Worm (Caenorhabditis elegans): ENCODE measurements around the gene dod-3.

Gene dod-3

ce11 chrV:2738174-2738573 is 7.3 kb upstream of the dod-3 start, which contains the start of gene srg-56:
Gene srg-56, minus strand, starts transcription at chrV:2738274.
- TF ChIP-seq elt-3 (tag; optimal IDR thresholded peaks at IDR 0.05): no peak
- no peak for TF ChIP-seq sptf-1 (tag; optimal IDR thresholded peaks at IDR 0.05)
- no peak for TF ChIP-seq unc-39 (tag; optimal IDR thresholded peaks at IDR 0.05)
- no peak for TF ChIP-seq flh-1 (GFP tag; optimal IDR thresholded peaks at IDR 0.05)
- no peak for TF ChIP-seq nhr-237 (tag; optimal IDR thresholded peaks at IDR 0.05)
- TF ChIP-seq lin-32 (GFP tag; optimal IDR thresholded peaks at IDR 0.05): no peak
- no peak for TF ChIP-seq nhr-28 (tag; optimal IDR thresholded peaks at IDR 0.05)
- TF ChIP-seq ztf-11 (tag; optimal IDR thresholded peaks at IDR 0.05): no peak

ce11 chrV:2734360-2734759 is 3.5 kb upstream of the dod-3 start, which contains the start of gene srg-57:
Gene srg-57, minus strand, starts transcription at chrV:2734460.
- no peak for TF ChIP-seq ceh-83 (GFP tag; optimal IDR thresholded peaks at IDR 0.05)
- TF ChIP-seq nhr-2 (tag; optimal IDR thresholded peaks at IDR 0.05): no peak
- TF ChIP-seq nhr-237 (tag; optimal IDR thresholded peaks at IDR 0.05): no peak
- TF ChIP-seq lin-32 (GFP tag; optimal IDR thresholded peaks at IDR 0.05): no peak
- no peak for TF ChIP-seq ham-2 (GFP tag; optimal IDR thresholded peaks at IDR 0.05)
- no peak for TF ChIP-seq M03D4.4 (tag; optimal IDR thresholded peaks at IDR 0.05)
- TF ChIP-seq blmp-1 (tag; optimal IDR thresholded peaks at IDR 0.05): no peak
- no peak for TF ChIP-seq nhr-28 (tag; optimal IDR thresholded peaks at IDR 0.05)
- TF ChIP-seq bed-3 (GFP tag; optimal IDR thresholded peaks at IDR 0.05): no peak
- TF ChIP-seq mls-2 (tag; optimal IDR thresholded peaks at IDR 0.05): no peak
- no peak for TF ChIP-seq hlh-1 (tag; optimal IDR thresholded peaks at IDR 0.05)
- no peak for TF ChIP-seq lin-13 (tag; optimal IDR thresholded peaks at IDR 0.05)
- TF ChIP-seq cnd-1 (tag; optimal IDR thresholded peaks at IDR 0.05): no peak
- TF ChIP-seq elt-1 (tag; optimal IDR thresholded peaks at IDR 0.05; ENCODE audit: borderline replicate concordance, insufficient read depth): no peak
- no peak for TF ChIP-seq ceh-39 (tag; optimal IDR thresholded peaks at IDR 0.05)
- no peak for TF ChIP-seq sptf-1 (tag; optimal IDR thresholded peaks at IDR 0.05)
- no peak for TF ChIP-seq sem-2 (GFP tag; optimal IDR thresholded peaks at IDR 0.05)
- TF ChIP-seq nhr-12 (tag; optimal IDR thresholded peaks at IDR 0.05): no peak
- TF ChIP-seq drap-1 (GFP tag; optimal IDR thresholded peaks at IDR 0.05): no peak
- no peak for TF ChIP-seq elt-3 (tag; optimal IDR thresholded peaks at IDR 0.05)

DNA sequence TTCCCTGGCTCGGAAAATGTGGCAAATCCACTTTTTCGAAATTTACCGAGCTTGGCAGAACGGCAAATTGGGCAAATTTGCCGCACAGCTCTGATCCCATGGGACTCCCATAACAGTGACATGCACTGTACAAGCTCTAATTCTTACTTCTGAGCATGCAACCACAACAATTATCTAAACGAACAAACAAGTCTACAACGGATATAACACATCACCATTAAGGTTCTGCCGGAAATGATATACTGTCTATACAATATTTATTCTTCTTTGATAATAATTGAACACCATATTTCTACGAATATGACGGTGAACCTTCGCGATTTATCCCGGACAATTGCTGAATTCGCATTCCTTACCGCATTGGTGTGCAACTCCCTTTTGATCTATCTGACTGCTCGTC is 2.7 kb downstream of the dod-3 start, which contains the start of gene str-33:
Gene str-33 (plus strand): TSS at position 301 of the 400 bp plus-strand sequence.
- no peak for TF ChIP-seq flh-1 (GFP tag; optimal IDR thresholded peaks at IDR 0.05)
- no peak for TF ChIP-seq drap-1 (GFP tag; optimal IDR thresholded peaks at IDR 0.05)
- no peak for TF ChIP-seq elt-3 (tag; optimal IDR thresholded peaks at IDR 0.05)
- no peak for TF ChIP-seq ham-2 (GFP tag; optimal IDR thresholded peaks at IDR 0.05)
- TF ChIP-seq M03D4.4 (tag; optimal IDR thresholded peaks at IDR 0.05): no peak
- TF ChIP-seq ceh-83 (GFP tag; optimal IDR thresholded peaks at IDR 0.05): no peak
- no peak for TF ChIP-seq sptf-1 (tag; optimal IDR thresholded peaks at IDR 0.05)
- TF ChIP-seq ceh-39 (tag; optimal IDR thresholded peaks at IDR 0.05): no peak
- no peak for TF ChIP-seq ztf-11 (tag; optimal IDR thresholded peaks at IDR 0.05)
- TF ChIP-seq pha-4 (tag; optimal IDR thresholded peaks at IDR 0.05): no peak
- TF ChIP-seq zip-8 (tag; optimal IDR thresholded peaks at IDR 0.05): no peak
- TF ChIP-seq mab-5 (tag; optimal IDR thresholded peaks at IDR 0.05): no peak
- TF ChIP-seq unc-120 (tag; optimal IDR thresholded peaks at IDR 0.05; ENCODE audit: poor library complexity, severe bottlenecking): no peak
- TF ChIP-seq bed-3 (GFP tag; optimal IDR thresholded peaks at IDR 0.05): no peak
- TF ChIP-seq blmp-1 (tag; optimal IDR thresholded peaks at IDR 0.05): no peak
- TF ChIP-seq nhr-76 (tag; optimal IDR thresholded peaks at IDR 0.05): no peak
- no peak for TF ChIP-seq hlh-1 (tag; optimal IDR thresholded peaks at IDR 0.05)
- no peak for TF ChIP-seq nhr-237 (tag; optimal IDR thresholded peaks at IDR 0.05)

DNA sequence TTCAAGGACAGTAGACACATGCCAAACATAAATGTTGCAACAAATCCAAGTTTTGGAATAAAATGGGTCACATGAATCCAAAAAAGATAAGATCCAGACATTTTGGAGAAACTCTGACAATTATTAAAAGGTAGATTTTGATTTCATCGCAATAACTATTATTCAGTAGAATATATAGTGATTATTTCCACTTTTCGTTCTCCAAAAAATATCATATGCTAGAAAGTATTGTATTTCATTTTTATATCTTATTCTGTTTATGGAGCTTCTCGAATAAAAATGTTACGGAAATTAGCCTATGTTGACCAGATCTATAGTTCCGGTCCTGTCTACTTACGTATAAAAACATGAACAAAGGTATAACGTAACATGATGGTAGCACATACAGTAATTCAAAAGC is 3.8 kb downstream of the dod-3 start, which contains the start of gene str-13:
Gene str-13 (minus strand): TSS at position 101 of the 400 bp plus-strand sequence.
- TF ChIP-seq ceh-43 (GFP tag; optimal IDR thresholded peaks at IDR 0.05) (no peak), sem-2 (GFP tag; optimal IDR thresholded peaks at IDR 0.05) (no peak), snpc-4 (tag; optimal IDR thresholded peaks at IDR 0.05) (no peak), tbx-8 (GFP tag; optimal IDR thresholded peaks at IDR 0.05) (no peak), pha-4 (tag; optimal IDR thresholded peaks at IDR 0.05) (no peak), ceh-39 (tag; optimal IDR thresholded peaks at IDR 0.05) (no peak), elt-1 (tag; optimal IDR thresholded peaks at IDR 0.05; ENCODE audit: borderline replicate concordance, insufficient read depth) (no peak), lin-32 (GFP tag; optimal IDR thresholded peaks at IDR 0.05) (no peak), nhr-76 (tag; optimal IDR thresholded peaks at IDR 0.05) (no peak), cnd-1 (tag; optimal IDR thresholded peaks at IDR 0.05) (no peak), sptf-1 (tag; optimal IDR thresholded peaks at IDR 0.05) (no peak), nhr-237 (tag; optimal IDR thresholded peaks at IDR 0.05) (no peak), mep-1 (tag; optimal IDR thresholded peaks at IDR 0.05) (no peak), unc-39 (tag; optimal IDR thresholded peaks at IDR 0.05) (no peak), nhr-28 (tag; optimal IDR thresholded peaks at IDR 0.05) (no peak), ztf-11 (tag; optimal IDR thresholded peaks at IDR 0.05) (no peak), unc-120 (tag; optimal IDR thresholded peaks at IDR 0.05; ENCODE audit: poor library complexity, severe bottlenecking) (no peak), bed-3 (GFP tag; optimal IDR thresholded peaks at IDR 0.05) (no peak), ham-2 (GFP tag; optimal IDR thresholded peaks at IDR 0.05) (no peak)
